Worm (Caenorhabditis elegans) whole organism, L4/young adult: ENCODE measurements around the gene clh-4.

Experiments
- dao-5 ChIP-seq: sonication (generic microtip); optimal IDR thresholded peaks from 2 replicates; lab custom pipeline; 2016; ENCODE audit warnings: missing genotype, missing genetic modification characterization, moderate library complexity, missing compliant biosample characterization
- him-1 ChIP-seq: sonication (generic microtip); optimal IDR thresholded peaks from 2 replicates; lab custom pipeline; 2016; ENCODE audit warnings: missing genotype, missing genetic modification reagents, missing genetic modification characterization, missing compliant biosample characterization

DNA sequence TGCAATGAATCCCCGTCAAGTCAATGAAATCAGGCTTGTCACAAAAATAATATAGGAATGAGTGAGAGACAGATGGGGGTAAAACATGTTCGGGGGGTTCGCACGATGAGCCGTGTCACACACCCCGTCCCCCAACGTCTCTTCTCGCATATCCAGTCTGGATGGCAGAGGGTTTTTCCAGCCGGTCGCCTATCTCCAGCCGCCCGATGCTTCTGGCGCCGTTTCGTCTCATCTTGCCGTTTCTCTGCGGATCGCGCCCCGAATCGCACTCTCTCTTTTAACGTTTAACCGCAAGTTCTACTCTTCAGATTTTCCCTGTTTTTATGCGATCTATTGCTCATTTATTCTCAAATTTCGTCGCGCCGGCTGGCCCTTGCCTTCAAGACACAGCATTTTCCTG is 38.4 kb downstream of the clh-4 start:
- TF ChIP-seq dao-5 (tag; lab: Kevin White, UChicago) (no peak), him-1 (tag; lab: Kevin White, UChicago) (no peak)
